Worm (Caenorhabditis elegans) whole organism, L1 larva: Measurements from ENCODE around the gene T26C12.2.

Source experiments
- C04F5.9 ChIP-seq: sonication (generic microtip); optimal IDR thresholded peaks from 2 replicates; lab custom pipeline; 2016; ENCODE audit warnings: missing genetic modification characterization, missing compliant biosample characterization
- C16A3.4 ChIP-seq: fragments of 150-350 bp; optimal IDR thresholded peaks from 2 replicates; lab custom pipeline; 2014; ENCODE audit warnings: missing biosample characterization, missing genetic modification characterization
- C34B4.2 ChIP-seq: sonication (generic microtip); optimal IDR thresholded peaks from 2 replicates; lab custom pipeline; 2017; ENCODE audit warnings: mild to moderate bottlenecking, missing genetic modification characterization, missing compliant biosample characterization
- F16B12.6 ChIP-seq: fragments of 150-350 bp; optimal IDR thresholded peaks from 2 replicates; lab custom pipeline; 2014; ENCODE audit warnings: missing biosample characterization, missing genetic modification characterization
- Y116A8C.19 ChIP-seq: sonication (generic microtip); optimal IDR thresholded peaks from 2 replicates; lab custom pipeline; 2016; ENCODE audit warnings: missing compliant biosample characterization, missing genetic modification characterization, borderline replicate concordance
- aha-1 ChIP-seq: fragments of 150-350 bp; optimal IDR thresholded peaks from 2 replicates; lab custom pipeline; 2014; ENCODE audit warnings: missing biosample characterization, missing genetic modification characterization
- aly-2 ChIP-seq: fragments of 150-350 bp; optimal IDR thresholded peaks from 2 replicates; lab custom pipeline; 2014; ENCODE audit warnings: missing biosample characterization, missing genetic modification characterization
- ama-1 ChIP-seq: fragments of 150-350 bp; optimal IDR thresholded peaks from 2 replicates; lab custom pipeline; 2014
- blmp-1 ChIP-seq: fragments of 150-350 bp; optimal IDR thresholded peaks from 2 replicates; lab custom pipeline; 2014; ENCODE audit warnings: missing biosample characterization, missing genetic modification characterization
- ceh-82 ChIP-seq, 3 experiments: fragments of 150-350 bp in 1 of 3; sonication (generic microtip) in 2 of 3; optimal IDR thresholded peaks; 2 replicates each; lab custom pipeline; 2014 to 2017; ENCODE audit warnings: missing biosample characterization in 3 of 3, missing genetic modification characterization in 3 of 3
- ceh-88 ChIP-seq: fragments of 200-800 bp; sonication (Bioruptor generic); IDR thresholded peaks from 2 replicates; pipeline ENCODE4 v1.3.6; 2022; ENCODE audit warnings: missing genetic modification characterization, missing compliant biosample characterization
- ceh-90 ChIP-seq: sonication (generic microtip); optimal IDR thresholded peaks from 2 replicates; lab custom pipeline; 2016; ENCODE audit warnings: missing genetic modification characterization, missing compliant biosample characterization
- ces-1 ChIP-seq: fragments of 150-350 bp; optimal IDR thresholded peaks from 2 replicates; lab custom pipeline; 2014; ENCODE audit warnings: missing biosample characterization, missing genetic modification reagents, missing genetic modification characterization
- dsc-1 ChIP-seq: sonication (generic microtip); optimal IDR thresholded peaks from 2 replicates; lab custom pipeline; 2016; ENCODE audit warnings: mild to moderate bottlenecking, missing genetic modification characterization, missing compliant biosample characterization
- efl-1 ChIP-seq, 4 experiments: fragments of 150-350 bp; optimal IDR thresholded peaks in 3 of 4; peaks in 1 of 4; 1 replicate in 1 of 4; 2 replicates in 3 of 4; lab custom pipeline; 2014; ENCODE audit warnings: missing biosample characterization in 2 of 4, missing genetic modification characterization in 2 of 4, missing genetic modification reagents in 2 of 4
- efl-3 ChIP-seq: fragments of 200-800 bp; sonication (Bioruptor generic); optimal IDR thresholded peaks from 2 replicates; lab custom pipeline; 2018; ENCODE audit warnings: mild to moderate bottlenecking, missing genetic modification characterization, missing compliant biosample characterization
- egl-27 ChIP-seq, 2 experiments: fragments of 150-350 bp in 1 of 2; sonication (generic microtip); optimal IDR thresholded peaks; 3 replicates each; lab custom pipeline; 2017 to 2018; ENCODE audit warnings: missing biosample characterization in 2 of 2, missing genetic modification characterization in 2 of 2, missing genetic modification reagents in 2 of 2
- elt-3 ChIP-seq, 6 experiments: fragments of 150-350 bp in 1 of 6; sonication (generic microtip); optimal IDR thresholded peaks; 2 replicates each; lab custom pipeline; 2017 to 2018; ENCODE audit warnings: missing biosample characterization in 6 of 6, missing genetic modification characterization in 6 of 6, inconsistent platforms in 1 of 6
- ets-5 ChIP-seq: fragments of 200-800 bp; sonication (Bioruptor generic); IDR thresholded peaks from 2 replicates; pipeline ENCODE4 v1.3.6; 2022; ENCODE audit warnings: missing genetic modification characterization, missing compliant biosample characterization
- fkh-10 ChIP-seq: sonication (generic microtip); optimal IDR thresholded peaks from 2 replicates; lab custom pipeline; 2017; ENCODE audit warnings: missing biosample characterization, missing genetic modification reagents, missing genetic modification characterization
- fkh-8 ChIP-seq: sonication (generic microtip); optimal IDR thresholded peaks from 2 replicates; lab custom pipeline; 2016; ENCODE audit warnings: mild to moderate bottlenecking, missing genetic modification characterization, missing compliant biosample characterization
- fos-1 ChIP-seq: fragments of 150-350 bp; optimal IDR thresholded peaks from 2 replicates; lab custom pipeline; 2014; ENCODE audit warnings: missing biosample characterization, missing genetic modification characterization
- grh-1 ChIP-seq: fragments of 200-800 bp; sonication (Bioruptor generic); IDR thresholded peaks from 2 replicates; pipeline ENCODE4 v1.3.6; 2022; ENCODE audit warnings: missing genetic modification reagents, missing genetic modification characterization, missing compliant biosample characterization
- irx-1 ChIP-seq: sonication (generic microtip); optimal IDR thresholded peaks from 2 replicates; lab custom pipeline; 2016; ENCODE audit warnings: missing genetic modification characterization, missing compliant biosample characterization
- isw-1 ChIP-seq: fragments of 200-800 bp; sonication (Bioruptor generic); IDR thresholded peaks from 2 replicates; pipeline ENCODE4 v1.3.6; 2022; ENCODE audit warnings: missing genetic modification characterization, missing compliant biosample characterization
- jun-1 ChIP-seq: fragments of 150-350 bp; optimal IDR thresholded peaks from 2 replicates; lab custom pipeline; 2014; ENCODE audit warnings: missing biosample characterization, missing genetic modification reagents, missing genetic modification characterization
- lin-13 ChIP-seq: fragments of 150-350 bp; optimal IDR thresholded peaks from 2 replicates; lab custom pipeline; 2014; ENCODE audit warnings: missing biosample characterization, missing genetic modification reagents, missing genetic modification characterization
- lin-15B ChIP-seq: fragments of 150-350 bp; sonication (generic microtip); optimal IDR thresholded peaks from 3 replicates; lab custom pipeline; 2014; ENCODE audit warnings: missing biosample characterization, missing genetic modification characterization
- lin-39 ChIP-seq: fragments of 150-350 bp; optimal IDR thresholded peaks from 2 replicates; lab custom pipeline; 2014; ENCODE audit warnings: missing biosample characterization, missing genetic modification reagents, missing genetic modification characterization
- lir-3 ChIP-seq: sonication (generic microtip); optimal IDR thresholded peaks from 2 replicates; lab custom pipeline; 2016; ENCODE audit warnings: mild to moderate bottlenecking, missing genetic modification characterization, moderate library complexity, missing compliant biosample characterization; ENCODE audit not compliant: poor library complexity
- lsy-2 ChIP-seq, 2 experiments: fragments of 150-350 bp; optimal IDR thresholded peaks; 2 replicates each; lab custom pipeline; 2014; ENCODE audit warnings: missing biosample characterization in 2 of 2, missing genetic modification characterization in 2 of 2
- mab-9 ChIP-seq: fragments of 200-800 bp; sonication (Bioruptor generic); IDR thresholded peaks from 2 replicates; pipeline ENCODE4 v1.3.6; 2022; ENCODE audit warnings: missing genetic modification reagents, missing genetic modification characterization, missing compliant biosample characterization
- mef-2 ChIP-seq: fragments of 150-350 bp; optimal IDR thresholded peaks from 2 replicates; lab custom pipeline; 2014; ENCODE audit warnings: missing biosample characterization, missing genetic modification characterization
- mep-1 ChIP-seq: fragments of 150-350 bp; optimal IDR thresholded peaks from 2 replicates; lab custom pipeline; 2014; ENCODE audit warnings: missing biosample characterization, missing genetic modification characterization
- nhr-11 ChIP-seq: fragments of 150-350 bp; optimal IDR thresholded peaks from 2 replicates; lab custom pipeline; 2014; ENCODE audit warnings: missing biosample characterization, missing genetic modification characterization
- nhr-12 ChIP-seq: sonication (generic microtip); optimal IDR thresholded peaks from 2 replicates; lab custom pipeline; 2017; ENCODE audit warnings: missing biosample characterization, missing genetic modification characterization
- nhr-19 ChIP-seq: fragments of 200-800 bp; sonication (Bioruptor generic); conservative IDR thresholded peaks from 2 replicates; pipeline ENCODE4 v1.3.6; 2022; ENCODE audit warnings: missing genetic modification characterization, missing compliant biosample characterization
- nhr-237 ChIP-seq: fragments of 150-350 bp; optimal IDR thresholded peaks from 2 replicates; lab custom pipeline; 2014; ENCODE audit warnings: missing biosample characterization, missing genetic modification characterization
- nhr-76 ChIP-seq: sonication (generic microtip); optimal IDR thresholded peaks from 2 replicates; lab custom pipeline; 2017; ENCODE audit warnings: missing biosample characterization, missing genetic modification characterization
- nhr-77 ChIP-seq: fragments of 150-350 bp; optimal IDR thresholded peaks from 2 replicates; lab custom pipeline; 2014; ENCODE audit warnings: missing biosample characterization, missing genetic modification characterization
- nhr-84 ChIP-seq: sonication (generic microtip); optimal IDR thresholded peaks from 2 replicates; lab custom pipeline; 2017; ENCODE audit warnings: missing biosample characterization, missing genetic modification characterization
- nhr-85 ChIP-seq: sonication (generic microtip); peaks from one replicate; lab custom pipeline; 2016; ENCODE audit warnings: missing genetic modification characterization, inconsistent platforms, missing compliant biosample characterization
- nhr-90 ChIP-seq: sonication (generic microtip); optimal IDR thresholded peaks from 2 replicates; lab custom pipeline; 2016; ENCODE audit warnings: mild to moderate bottlenecking, missing genetic modification characterization, missing compliant biosample characterization; ENCODE audit not compliant: poor library complexity
- snpc-4 ChIP-seq: fragments of 150-350 bp; optimal IDR thresholded peaks from 2 replicates; lab custom pipeline; 2014; ENCODE audit warnings: missing biosample characterization, missing genetic modification characterization
- snu-23 ChIP-seq: sonication (generic microtip); optimal IDR thresholded peaks from 2 replicates; lab custom pipeline; 2016; ENCODE audit warnings: missing genetic modification characterization, missing compliant biosample characterization
- sptf-1 ChIP-seq: fragments of 150-350 bp; optimal IDR thresholded peaks from 2 replicates; lab custom pipeline; 2014; ENCODE audit warnings: missing biosample characterization, missing genetic modification characterization
- swsn-7 ChIP-seq: sonication (generic microtip); optimal IDR thresholded peaks from 2 replicates; lab custom pipeline; 2016; ENCODE audit warnings: missing genetic modification characterization, missing compliant biosample characterization
- unc-62 ChIP-seq: fragments of 150-350 bp; optimal IDR thresholded peaks from 2 replicates; lab custom pipeline; 2014; ENCODE audit warnings: missing biosample characterization, missing genetic modification reagents, missing genetic modification characterization
- unc-86 ChIP-seq: sonication (generic microtip); optimal IDR thresholded peaks from 2 replicates; lab custom pipeline; 2016; ENCODE audit warnings: missing genetic modification characterization, missing compliant biosample characterization
- unc-98 ChIP-seq: fragments of 200-800 bp; sonication (Bioruptor generic); IDR thresholded peaks from 2 replicates; pipeline ENCODE4 v1.3.6; 2022; ENCODE audit warnings: missing genetic modification characterization, missing compliant biosample characterization
- vab-15 ChIP-seq: sonication (generic microtip); optimal IDR thresholded peaks from 2 replicates; lab custom pipeline; 2017; ENCODE audit warnings: missing genotype, mild to moderate bottlenecking, missing genetic modification characterization, missing compliant biosample characterization
- xbp-1 ChIP-seq: sonication (generic microtip); optimal IDR thresholded peaks from 2 replicates; lab custom pipeline; 2016; ENCODE audit warnings: missing genetic modification characterization, missing compliant biosample characterization
- ztf-11 ChIP-seq, 2 experiments: sonication (generic microtip); optimal IDR thresholded peaks; 2 replicates each; lab custom pipeline; 2016 to 2017; ENCODE audit warnings: missing genetic modification characterization in 2 of 2, missing biosample characterization in 1 of 2, missing compliant biosample characterization in 1 of 2

T26C12.2 gene

ce11 chrIV:3227549-3228139 is 37.9 kb downstream of the T26C12.2 start (continued):
- TF ChIP-seq nhr-90 (tag; lab: Kevin White, UChicago), result peak; percentile 24
- no peak for TF ChIP-seq snpc-4 (tag; lab: Kevin White, UChicago)
- no peak for TF ChIP-seq dsc-1 (tag; lab: Kevin White, UChicago)
- TF ChIP-seq nhr-84 (tag; lab: Kevin White, UChicago), result no peak
- no peak for TF ChIP-seq nhr-237 (tag; lab: Kevin White, UChicago)
- TF ChIP-seq nhr-85 (tag; lab: Kevin White, UChicago), result peak; percentile 69
- TF ChIP-seq lin-39 (tag; lab: Kevin White, UChicago), result no peak
- peak; percentile 27 for TF ChIP-seq jun-1 (tag; lab: Kevin White, UChicago)
- no peak for TF ChIP-seq efl-3 (GFP tag; lab: Kevin White, UChicago)
- no peak for TF ChIP-seq nhr-76 (tag; lab: Kevin White, UChicago)
- no peak for TF ChIP-seq fkh-8 (tag; lab: Kevin White, UChicago)
- TF ChIP-seq sptf-1 (tag; lab: Kevin White, UChicago), result no peak
- TF ChIP-seq efl-1 (optimal IDR thresholded peaks at IDR 0.05; lab: Kevin White, UChicago), result peak in 1 of 2 experiments; percentile 19
- TF ChIP-seq efl-1 (GFP tag; optimal IDR thresholded peaks at IDR 0.05 in 1 of 2; lab: Kevin White, UChicago), result peak in 1 of 2 experiments; percentile 91
- no peak for TF ChIP-seq nhr-77 (tag; lab: Kevin White, UChicago)
- no peak for TF ChIP-seq unc-62 (GFP tag; lab: Kevin White, UChicago)
- TF ChIP-seq fos-1 (tag; lab: Kevin White, UChicago), result no peak
- no peak for TF ChIP-seq lin-15B
- no peak for TF ChIP-seq C04F5.9 (tag; lab: Kevin White, UChicago)
- TF ChIP-seq nhr-12 (tag; lab: Kevin White, UChicago), result no peak
- TF ChIP-seq fkh-10 (GFP tag; lab: Kevin White, UChicago), result no peak
- TF ChIP-seq Y116A8C.19 (tag; lab: Kevin White, UChicago), result no peak
- peak; percentile 16 for TF ChIP-seq C16A3.4 (tag; lab: Kevin White, UChicago)
- no peak for TF ChIP-seq ama-1 (lab: Kevin White, UChicago)
- peak; percentile 62 for TF ChIP-seq mep-1 (tag; lab: Kevin White, UChicago)
- TF ChIP-seq grh-1 (GFP tag; lab: Robert Waterston, UW), result no peak
- no peak for TF ChIP-seq aly-2
- TF ChIP-seq nhr-19 (GFP tag; lab: Robert Waterston, UW), result no peak
- TF ChIP-seq ceh-88, result no peak
- no peak for TF ChIP-seq lin-13 (GFP tag; lab: Kevin White, UChicago)
- no peak for TF ChIP-seq irx-1 (tag; lab: Kevin White, UChicago)
- no peak for TF ChIP-seq vab-15 (tag; lab: Kevin White, UChicago)
- TF ChIP-seq nhr-11 (tag; lab: Kevin White, UChicago), result no peak
- TF ChIP-seq mab-9 (GFP tag; lab: Robert Waterston, UW), result no peak
- TF ChIP-seq ets-5 (GFP tag; lab: Robert Waterston, UW), result no peak
- no peak for TF ChIP-seq ceh-82 (tag; optimal IDR thresholded peaks at IDR 0.05; lab: Kevin White, UChicago)
- TF ChIP-seq mef-2 (tag; lab: Kevin White, UChicago), result no peak
- TF ChIP-seq aha-1 (tag; lab: Kevin White, UChicago), result no peak
- TF ChIP-seq F16B12.6 (tag; lab: Kevin White, UChicago), result no peak
- no peak for TF ChIP-seq C34B4.2 (tag; lab: Kevin White, UChicago)
- no peak for TF ChIP-seq lir-3 (tag; lab: Kevin White, UChicago)
- TF ChIP-seq snu-23 (GFP tag; lab: Kevin White, UChicago), result peak; percentile 64
- TF ChIP-seq elt-3 (tag; optimal IDR thresholded peaks at IDR 0.05; lab: Kevin White, UChicago), result peak in 3 of 6 experiments; percentile 38 to 79 (median 43)
- no peak for TF ChIP-seq swsn-7
- TF ChIP-seq blmp-1, result peak; percentile 82
- peak; percentile 9 for TF ChIP-seq xbp-1 (tag; lab: Kevin White, UChicago)
- TF ChIP-seq lsy-2 (tag; optimal IDR thresholded peaks at IDR 0.05; lab: Kevin White, UChicago), result peak; percentile 25 to 56
- TF ChIP-seq isw-1 (GFP tag; lab: Robert Waterston, UW), result no peak
- TF ChIP-seq unc-98 (GFP tag; lab: Robert Waterston, UW), result no peak
- no peak for TF ChIP-seq unc-86 (tag; lab: Kevin White, UChicago)
- no peak for TF ChIP-seq ztf-11 (tag; optimal IDR thresholded peaks at IDR 0.05; lab: Kevin White, UChicago)
- TF ChIP-seq ces-1 (GFP tag; lab: Kevin White, UChicago), result no peak
- TF ChIP-seq ceh-90 (tag; lab: Kevin White, UChicago), result no peak
- TF ChIP-seq egl-27 (tag; optimal IDR thresholded peaks at IDR 0.05; lab: Kevin White, UChicago), result no peak
